Fruit fly (Drosophila melanogaster) whole organism, embryonic: ENCODE results near the gene CG42500.

Experiments
- BEAF-32 ChIP-seq: fragments of 200-800 bp; sonication (Bioruptor generic); optimal IDR thresholded peaks from 3 replicates; lab custom pipeline; 2017; ENCODE audit warnings: missing biosample characterization, missing genetic modification characterization, mild to moderate bottlenecking, moderate library complexity, missing genetic modification reagents
- Blimp-1 ChIP-seq: fragments of 200-800 bp; sonication (Bioruptor generic); optimal IDR thresholded peaks from 3 replicates; lab custom pipeline; 2018; ENCODE audit warnings: missing biosample characterization, missing genetic modification characterization, mild to moderate bottlenecking, moderate library complexity, missing genetic modification reagents
- CG10267 ChIP-seq: fragments of 200-800 bp; sonication (Bioruptor generic); optimal IDR thresholded peaks from 2 replicates; lab custom pipeline; 2018; ENCODE audit warnings: missing biosample characterization, mild to moderate bottlenecking, missing genetic modification characterization, moderate library complexity
- CG10366 ChIP-seq: fragments of 200-800 bp; sonication (Bioruptor generic); IDR thresholded peaks from 2 replicates; pipeline ENCODE4 v1.3.6; 2022; ENCODE audit warnings: missing biosample characterization, missing genetic modification characterization
- CG10959 ChIP-seq: fragments of 200-800 bp; sonication (Bioruptor generic); IDR thresholded peaks from 2 replicates; pipeline ENCODE4 v1.3.6; 2022; ENCODE audit warnings: missing biosample characterization, missing genetic modification characterization
- CG11093 ChIP-seq: fragments of 200-800 bp; sonication (Bioruptor generic); IDR thresholded peaks from 3 replicates; pipeline ENCODE4 v1.3.6; 2022; ENCODE audit warnings: missing biosample characterization, missing genetic modification characterization
- CG14965 ChIP-seq: fragments of 200-800 bp; sonication (Bioruptor generic); optimal IDR thresholded peaks from 2 replicates; lab custom pipeline; 2016; ENCODE audit warnings: missing biosample characterization, missing genetic modification characterization, borderline replicate concordance
- CG17328 ChIP-seq: fragments of 200-800 bp; sonication (Bioruptor generic); IDR thresholded peaks from 2 replicates; pipeline ENCODE4 v1.3.6; 2022; ENCODE audit warnings: missing biosample characterization, missing genetic modification characterization
- CG30431 ChIP-seq: fragments of 200-800 bp; sonication (Bioruptor generic); optimal IDR thresholded peaks from 2 replicates; lab custom pipeline; 2017; ENCODE audit warnings: missing biosample characterization, missing genetic modification characterization
- CG3995 ChIP-seq: fragments of 200-800 bp; sonication (Bioruptor generic); optimal IDR thresholded peaks from 3 replicates; lab custom pipeline; 2016; ENCODE audit warnings: missing biosample characterization, missing genetic modification characterization
- CG4617 ChIP-seq: fragments of 200-800 bp; sonication (Bioruptor generic); optimal IDR thresholded peaks from 3 replicates; lab custom pipeline; 2016; ENCODE audit warnings: missing biosample characterization, missing genetic modification characterization, borderline replicate concordance
- CG4730 ChIP-seq: fragments of 200-800 bp; sonication (Bioruptor generic); IDR thresholded peaks from 2 replicates; pipeline ENCODE4 v1.3.6; 2022; ENCODE audit warnings: missing biosample characterization, missing genetic modification characterization
- CG7928 ChIP-seq: fragments of 200-800 bp; sonication (Bioruptor generic); optimal IDR thresholded peaks from 2 replicates; lab custom pipeline; 2017; ENCODE audit warnings: missing biosample characterization, mild to moderate bottlenecking, missing genetic modification characterization
- CG8281 ChIP-seq: fragments of 200-800 bp; sonication (Bioruptor generic); optimal IDR thresholded peaks from 2 replicates; lab custom pipeline; 2018; ENCODE audit warnings: missing biosample characterization, mild to moderate bottlenecking, missing genetic modification characterization, moderate library complexity
- CTCF ChIP-seq: fragments of 200-800 bp; sonication (Bioruptor generic); optimal IDR thresholded peaks from 2 replicates; lab custom pipeline; 2017; ENCODE audit warnings: missing biosample characterization, mild to moderate bottlenecking, missing genetic modification characterization, moderate library complexity
- D19B ChIP-seq: fragments of 200-800 bp; sonication (Bioruptor generic); optimal IDR thresholded peaks from 2 replicates; lab custom pipeline; 2017; ENCODE audit warnings: missing biosample characterization, mild to moderate bottlenecking, missing genetic modification characterization
- Eip74EF ChIP-seq, 2 experiments: fragments of 200-800 bp in 1 of 2; fragments of >200 bp in 1 of 2; sonication (Bioruptor generic) in 1 of 2; optimal IDR thresholded peaks; 2 replicates each; lab custom pipeline; 2017 to 2019; ENCODE audit warnings: missing biosample characterization in 2 of 2, missing genetic modification characterization in 2 of 2, mild to moderate bottlenecking in 1 of 2, moderate library complexity in 1 of 2
- Fer3 ChIP-seq: fragments of 200-800 bp; sonication (Bioruptor generic); optimal IDR thresholded peaks from 2 replicates; lab custom pipeline; 2018; ENCODE audit warnings: missing biosample characterization, mild to moderate bottlenecking, missing genetic modification characterization, moderate library complexity
- Gug ChIP-seq: fragments of 200-800 bp; sonication (Bioruptor generic); IDR thresholded peaks from 4 replicates; pipeline ENCODE4 v1.3.6; 2022; ENCODE audit warnings: missing biosample characterization, missing genetic modification characterization
- Jarid2 ChIP-seq: fragments of 200-800 bp; sonication (Bioruptor generic); optimal IDR thresholded peaks from 3 replicates; lab custom pipeline; 2017; ENCODE audit warnings: mild to moderate bottlenecking, missing biosample characterization, missing genetic modification reagents, missing genetic modification characterization
- NK7.1 ChIP-seq: fragments of 200-800 bp; sonication (Bioruptor generic); optimal IDR thresholded peaks from 3 replicates; lab custom pipeline; 2016; ENCODE audit warnings: missing biosample characterization, missing genetic modification characterization
- NfI ChIP-seq: fragments of 200-800 bp; sonication (Bioruptor generic); optimal IDR thresholded peaks from 3 replicates; lab custom pipeline; 2018; ENCODE audit warnings: missing biosample characterization, mild to moderate bottlenecking, missing genetic modification characterization, moderate library complexity
- Rx ChIP-seq: fragments of 200-800 bp; sonication (Bioruptor generic); IDR thresholded peaks from 2 replicates; pipeline ENCODE4 v1.3.6; 2022; ENCODE audit warnings: missing biosample characterization, missing genetic modification characterization
- Scr ChIP-seq: fragments of 200-800 bp; sonication (Bioruptor generic); IDR thresholded peaks from 2 replicates; pipeline ENCODE4 v1.3.6; 2022; ENCODE audit warnings: missing biosample characterization, missing genetic modification characterization; ENCODE audit not compliant: partially characterized antibody
- Six4 ChIP-seq: fragments of 200-800 bp; sonication (Bioruptor generic); optimal IDR thresholded peaks from 2 replicates; lab custom pipeline; 2016; ENCODE audit warnings: missing biosample characterization, missing genetic modification characterization
- Taf1 ChIP-seq: fragments of 200-800 bp; sonication (Bioruptor generic); IDR thresholded peaks from 2 replicates; pipeline ENCODE4 v1.3.6; 2022; ENCODE audit warnings: missing biosample characterization, missing genetic modification characterization
- aop ChIP-seq: fragments of 200-800 bp; sonication (Bioruptor generic); IDR thresholded peaks from 2 replicates; pipeline ENCODE4 v1.3.6; 2022; ENCODE audit warnings: missing biosample characterization, missing genetic modification characterization
- corto ChIP-seq: fragments of 200-800 bp; sonication (Bioruptor generic); optimal IDR thresholded peaks from 2 replicates; lab custom pipeline; 2016; ENCODE audit warnings: missing biosample characterization, mild to moderate bottlenecking, missing genetic modification characterization, moderate library complexity
- disco-r ChIP-seq: fragments of 200-800 bp; sonication (Bioruptor generic); optimal IDR thresholded peaks from 2 replicates; lab custom pipeline; 2016; ENCODE audit warnings: missing biosample characterization, missing genetic modification characterization
- dysf ChIP-seq: fragments of 200-800 bp; sonication (Bioruptor generic); IDR thresholded peaks from 3 replicates; pipeline ENCODE4 v1.3.6; 2022; ENCODE audit warnings: missing biosample characterization, missing genetic modification characterization
- esg ChIP-seq: fragments of 200-800 bp; sonication (Bioruptor generic); conservative IDR thresholded peaks from 2 replicates; pipeline ENCODE4 v1.3.6; 2022; ENCODE audit warnings: missing biosample characterization, missing genetic modification characterization
- fd96Cb ChIP-seq: fragments of 200-800 bp; sonication (Bioruptor generic); optimal IDR thresholded peaks from 2 replicates; lab custom pipeline; 2018; ENCODE audit warnings: missing biosample characterization, mild to moderate bottlenecking, missing genetic modification characterization, moderate library complexity
- gcm ChIP-seq: fragments of 200-800 bp; sonication (Bioruptor generic); optimal IDR thresholded peaks from 2 replicates; lab custom pipeline; 2019; ENCODE audit warnings: missing biosample characterization, mild to moderate bottlenecking, missing genetic modification characterization, moderate library complexity
- gcm2 ChIP-seq: fragments of 200-800 bp; sonication (Bioruptor generic); optimal IDR thresholded peaks from 2 replicates; lab custom pipeline; 2016; ENCODE audit warnings: missing biosample characterization, missing genetic modification characterization
- gsb-n ChIP-seq: fragments of 200-800 bp; sonication (Bioruptor generic); optimal IDR thresholded peaks from 3 replicates; lab custom pipeline; 2018; ENCODE audit warnings: missing biosample characterization, mild to moderate bottlenecking, missing genetic modification characterization
- jing ChIP-seq: fragments of 200-800 bp; sonication (Bioruptor generic); optimal IDR thresholded peaks from 2 replicates; lab custom pipeline; 2018; ENCODE audit warnings: missing biosample characterization, mild to moderate bottlenecking, missing genetic modification characterization
- lbe ChIP-seq: fragments of 200-800 bp; sonication (Bioruptor generic); optimal IDR thresholded peaks from 2 replicates; lab custom pipeline; 2016; ENCODE audit warnings: missing biosample characterization, mild to moderate bottlenecking, missing genetic modification characterization
- mam ChIP-seq: fragments of 200-800 bp; sonication (Bioruptor generic); optimal IDR thresholded peaks from 3 replicates; lab custom pipeline; 2016; ENCODE audit warnings: missing biosample characterization, missing genetic modification characterization
- sisA ChIP-seq: fragments of 200-800 bp; sonication (Bioruptor generic); IDR thresholded peaks from 2 replicates; pipeline ENCODE4 v1.3.6; 2022; ENCODE audit warnings: missing biosample characterization, missing genetic modification characterization
- slou ChIP-seq: fragments of 200-800 bp; sonication (Bioruptor generic); optimal IDR thresholded peaks from 3 replicates; lab custom pipeline; 2016; ENCODE audit warnings: missing biosample characterization, missing genetic modification characterization
- sna ChIP-seq: fragments of 200-800 bp; sonication (Bioruptor generic); IDR thresholded peaks from 2 replicates; pipeline ENCODE4 v1.3.6; 2022; ENCODE audit warnings: missing biosample characterization, missing genetic modification characterization; ENCODE audit not compliant: partially characterized antibody
- ssp ChIP-seq: fragments of 200-800 bp; sonication (Bioruptor generic); IDR thresholded peaks from 2 replicates; pipeline ENCODE4 v1.3.6; 2022; ENCODE audit warnings: missing biosample characterization, missing genetic modification characterization
- unpg ChIP-seq: fragments of 200-800 bp; sonication (Bioruptor generic); optimal IDR thresholded peaks from 3 replicates; lab custom pipeline; 2018; ENCODE audit warnings: missing biosample characterization, mild to moderate bottlenecking, missing genetic modification characterization, moderate library complexity
- vfl ChIP-seq: fragments of 200-800 bp; sonication (Bioruptor generic); optimal IDR thresholded peaks from 2 replicates; lab custom pipeline; 2016; ENCODE audit warnings: missing biosample characterization, missing genetic modification characterization

The CG42500 gene

DNA sequence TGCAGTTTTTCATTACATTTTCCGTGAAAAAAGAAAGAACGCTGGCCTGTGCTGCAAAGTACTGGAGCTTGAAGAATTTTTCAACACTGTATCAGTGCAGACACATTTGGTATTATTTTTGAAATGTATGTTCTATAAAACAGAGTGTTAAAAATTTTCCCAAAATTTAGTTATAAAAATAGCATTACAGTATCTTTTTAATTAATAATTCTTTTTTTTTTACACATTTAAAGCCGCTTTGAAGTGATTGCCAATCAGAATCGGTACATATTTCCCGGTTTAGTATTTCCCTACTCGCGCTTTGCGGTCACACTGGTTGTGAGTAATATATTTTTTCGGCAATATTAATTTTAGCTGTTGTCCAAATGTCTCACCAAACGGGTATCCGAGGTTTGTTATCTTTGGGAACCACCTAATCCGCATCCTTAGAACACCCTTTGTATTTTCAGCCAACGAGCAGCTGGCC lies 30.1 kb downstream of the CG42500 start, which contains the start of the genes Abi and twf (continued):
- TF ChIP-seq Gug (peak; percentile 18; the same call in 1 of the 4 replicates), NK7.1 (no peak), dysf (peak; percentile 60; the same call in 2 of the 3 replicates), Jarid2 (GFP tag; lab: Kevin White, UChicago) (no peak), CG10267 (tag; lab: Kevin White, UChicago) (peak; percentile 97), CG10959 (no peak), lbe (peak; percentile 73), sisA (GFP tag; lab: Robert Waterston, UW) (peak; percentile 64), fd96Cb (peak; percentile 30), Six4 (GFP tag; lab: Kevin White, UChicago) (peak; percentile 68), Scr (GFP tag; lab: Robert Waterston, UW) (no peak), CG3995 (GFP tag; lab: Kevin White, UChicago) (peak; percentile 61), CG4617 (peak; percentile 97), CG7928 (GFP tag; lab: Kevin White, UChicago) (no peak), slou (GFP tag; lab: Kevin White, UChicago) (peak; percentile 54), disco-r (no peak), jing (GFP tag; lab: Kevin White, UChicago) (no peak), vfl (GFP tag; lab: Kevin White, UChicago) (peak; percentile 23), CG14965 (GFP tag; lab: Kevin White, UChicago) (no peak), CG30431 (GFP tag; lab: Kevin White, UChicago) (peak; percentile 35), BEAF-32 (GFP tag; lab: Kevin White, UChicago) (peak; percentile 34), CG4730 (no peak), CG11093 (GFP tag; lab: Robert Waterston, UW) (no peak), Blimp-1 (GFP tag; lab: Kevin White, UChicago) (peak; percentile 60), CG8281 (tag; lab: Kevin White, UChicago) (peak; percentile 3), Rx (GFP tag; lab: Robert Waterston, UW) (0 out of 2 replicates have a peak, but pooled peaks have one; percentile 33), gsb-n (tag; lab: Kevin White, UChicago) (peak; percentile 57), CG17328 (GFP tag; lab: Robert Waterston, UW) (peak; percentile 66; the same call in 1 of the 2 replicates), sna (GFP tag; lab: Robert Waterston, UW) (no peak), CTCF (GFP tag; lab: Kevin White, UChicago) (no peak), Eip74EF (GFP tag; optimal IDR thresholded peaks at IDR 0.05; lab: Kevin White, UChicago) (peak in 1 of 2 experiments; percentile 9), mam (GFP tag; lab: Kevin White, UChicago) (peak; percentile 73), CG10366 (GFP tag; lab: Robert Waterston, UW) (peak; percentile 52), ssp (peak; percentile 45), gcm2 (GFP tag; lab: Kevin White, UChicago) (no peak), aop (GFP tag; lab: Robert Waterston, UW) (no peak), NfI (GFP tag; lab: Kevin White, UChicago) (peak; percentile 64), unpg (GFP tag; lab: Kevin White, UChicago) (peak; percentile 59), esg (GFP tag; lab: Robert Waterston, UW) (peak; percentile 39), gcm (GFP tag; lab: Kevin White, UChicago) (peak; percentile 47), D19B (GFP tag; lab: Kevin White, UChicago) (no peak), corto (GFP tag; lab: Kevin White, UChicago) (no peak), Taf1 (GFP tag; lab: Robert Waterston, UW) (peak; percentile 42; the same call in 1 of the 2 replicates), Fer3 (peak; percentile 62)
